Fruit fly (Drosophila melanogaster): Measurements from ENCODE around the gene Zip99C.

The Zip99C gene

DNA sequence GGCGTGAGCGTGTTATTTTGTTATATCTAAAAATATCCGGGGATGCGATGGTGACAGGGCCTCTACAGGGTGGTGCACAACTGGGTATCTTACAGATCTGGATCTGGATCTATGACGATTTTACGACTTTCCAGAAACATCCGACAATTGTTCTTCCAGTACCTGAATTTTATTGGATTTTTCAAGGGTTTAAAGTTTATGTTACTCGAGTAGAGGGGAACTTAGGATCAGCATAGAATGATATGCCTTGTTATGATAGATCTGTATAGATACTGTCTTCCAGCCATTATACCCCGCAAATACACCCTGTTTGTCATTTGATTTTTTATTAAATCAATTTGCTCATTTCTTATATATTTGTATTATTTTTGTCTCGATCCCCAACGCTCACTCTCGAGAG lies 25.7 kb upstream of the Zip99C start (continued):
- TF ChIP-seq Atf-2 (GFP tag; optimal IDR thresholded peaks at IDR 0.05) (peak; percentile 6), CG3847 (GFP tag; IDR thresholded peaks at IDR 0.05) (peak; percentile 67), CG12236 (GFP tag; optimal IDR thresholded peaks at IDR 0.05) (no peak), maf-S (GFP tag; optimal IDR thresholded peaks at IDR 0.05) (peak; percentile 18), CG16779 (GFP tag; IDR thresholded peaks at IDR 0.05) (no peak), ham (GFP tag; IDR thresholded peaks at IDR 0.05) (0 out of 2 replicates have a peak, but pooled peaks have one; percentile 32), Bteb2 (GFP tag; optimal IDR thresholded peaks at IDR 0.05) (peak; percentile 52), Nf-YC (tag; optimal IDR thresholded peaks at IDR 0.05) (peak; percentile 64), ash1 (GFP tag; optimal IDR thresholded peaks at IDR 0.05) (no peak), gem (tag; optimal IDR thresholded peaks at IDR 0.05) (peak; percentile 78), CG32532 (GFP tag; IDR thresholded peaks at IDR 0.05) (peak; percentile 76), B-H2 (GFP tag; optimal IDR thresholded peaks at IDR 0.05) (no peak), CG6854 (GFP tag; optimal IDR thresholded peaks at IDR 0.05) (no peak), fd3F (GFP tag; optimal IDR thresholded peaks at IDR 0.05) (peak; percentile 63), CG8944 (GFP tag; optimal IDR thresholded peaks at IDR 0.05) (peak; percentile 35), CG2129 (GFP tag; IDR thresholded peaks at IDR 0.05; ENCODE audit: partially characterized antibody) (no peak), CG17568 (GFP tag; optimal IDR thresholded peaks at IDR 0.05) (peak; percentile 35), CG33213 (GFP tag; optimal IDR thresholded peaks at IDR 0.05) (peak; percentile 11), hb (GFP tag; IDR thresholded peaks at IDR 0.05; ENCODE audit: partially characterized antibody) (no peak), chif (GFP tag; optimal IDR thresholded peaks at IDR 0.05) (peak in 1 of 2 experiments; percentile 9), Deaf1 (tag; optimal IDR thresholded peaks at IDR 0.05) (peak; percentile 33), dmrt99B (tag; optimal IDR thresholded peaks at IDR 0.05) (peak; percentile 75), CG13424 (tag; optimal IDR thresholded peaks at IDR 0.05) (peak; percentile 80), CG17829 (tag; optimal IDR thresholded peaks at IDR 0.05) (peak; percentile 32), HLHmδ (GFP tag; optimal IDR thresholded peaks at IDR 0.05) (no peak), bbx (GFP tag; IDR thresholded peaks at IDR 0.05; ENCODE audit: partially characterized antibody) (no peak), CG15696 (tag; optimal IDR thresholded peaks at IDR 0.05) (peak; percentile 16), ara (GFP tag; IDR thresholded peaks at IDR 0.05) (no peak), Oli (tag; optimal IDR thresholded peaks at IDR 0.05) (peak; percentile 73), HLH3B (GFP tag; IDR thresholded peaks at IDR 0.05) (peak; percentile 67), Eip74EF (GFP tag; optimal IDR thresholded peaks at IDR 0.05) (peak in 1 of 2 experiments; percentile 51), CG2678 (tag; optimal IDR thresholded peaks at IDR 0.05) (peak; percentile 84), slp2 (GFP tag; optimal IDR thresholded peaks at IDR 0.05) (no peak), CG4707 (GFP tag; optimal IDR thresholded peaks at IDR 0.05) (no peak), hkb (optimal IDR thresholded peaks at IDR 0.05) (no peak), hkb (GFP tag; IDR thresholded peaks at IDR 0.05) (peak; percentile 52), Max (GFP tag; optimal IDR thresholded peaks at IDR 0.05) (peak; percentile 2), ssp (GFP tag; IDR thresholded peaks at IDR 0.05) (peak; percentile 57), CG6689 (GFP tag; IDR thresholded peaks at IDR 0.05) (peak; percentile 53; the same call in 1 of the 2 replicates), CrebB (tag; optimal IDR thresholded peaks at IDR 0.05) (no peak), CG10543 (GFP tag; optimal IDR thresholded peaks at IDR 0.05) (peak; percentile 46), kah (GFP tag; optimal IDR thresholded peaks at IDR 0.05) (peak; percentile 6), ase (GFP tag; IDR thresholded peaks at IDR 0.05) (0 out of 3 replicates have a peak, but pooled peaks have one; percentile 54), Gsc (GFP tag; IDR thresholded peaks at IDR 0.05) (no peak), Xbp1 (GFP tag; optimal IDR thresholded peaks at IDR 0.05) (peak; percentile 29), CG32767 (GFP tag; IDR thresholded peaks at IDR 0.05) (peak; percentile 54; the same call in 1 of the 2 replicates), HLH54F (GFP tag; optimal IDR thresholded peaks at IDR 0.05) (peak; percentile 41), CG7839 (tag; optimal IDR thresholded peaks at IDR 0.05) (peak; percentile 73), Hmr (GFP tag; optimal IDR thresholded peaks at IDR 0.05) (peak; percentile 67), nerfin-2 (GFP tag; IDR thresholded peaks at IDR 0.05; ENCODE audit: partially characterized antibody) (no peak)

Data from whole organism, embryonic.